Fruit fly (Drosophila melanogaster) whole organism, adult: ENCODE data around the gene mRpS33.
A peak's percentile ranks its signal among the peaks of the same experiment; 100 is the strongest.

Source experiments
- CG11617 ChIP-seq: fragments of 200-800 bp; sonication (Bioruptor generic); optimal IDR thresholded peaks from 2 replicates; lab custom pipeline; 2017; ENCODE audit warnings: mild to moderate bottlenecking, missing biosample characterization, missing genetic modification reagents, missing genetic modification characterization
- CG12768 ChIP-seq: fragments of 200-800 bp; sonication (Bioruptor generic); optimal IDR thresholded peaks from 2 replicates; lab custom pipeline; 2017; ENCODE audit warnings: missing biosample characterization, missing genetic modification characterization, mild to moderate bottlenecking, moderate library complexity, missing genetic modification reagents
- CG14711 ChIP-seq: fragments of 200-800 bp; sonication (Bioruptor generic); optimal IDR thresholded peaks from 2 replicates; lab custom pipeline; 2018; ENCODE audit warnings: missing biosample characterization, mild to moderate bottlenecking, missing genetic modification characterization, moderate library complexity
- CG1620 ChIP-seq: fragments of 200-800 bp; sonication (Bioruptor generic); optimal IDR thresholded peaks from 2 replicates; lab custom pipeline; 2016; ENCODE audit warnings: missing biosample characterization, missing genetic modification characterization
- CG33017 ChIP-seq: fragments of 200-800 bp; sonication (Bioruptor generic); optimal IDR thresholded peaks from 2 replicates; lab custom pipeline; 2018; ENCODE audit warnings: missing biosample characterization, mild to moderate bottlenecking, missing genetic modification characterization, moderate library complexity
- CG5204 ChIP-seq: fragments of 200-800 bp; sonication (Bioruptor generic); optimal IDR thresholded peaks from 2 replicates; lab custom pipeline; 2016; ENCODE audit warnings: missing biosample characterization, missing genetic modification characterization
- CG7045 ChIP-seq: fragments of 200-800 bp; sonication (Bioruptor generic); optimal IDR thresholded peaks from 2 replicates; lab custom pipeline; 2017; ENCODE audit warnings: missing biosample characterization, mild to moderate bottlenecking, missing genetic modification characterization
- CG7101 ChIP-seq: fragments of 200-800 bp; sonication (Bioruptor generic); optimal IDR thresholded peaks from 2 replicates; lab custom pipeline; 2018; ENCODE audit warnings: missing biosample characterization, mild to moderate bottlenecking, missing genetic modification characterization, moderate library complexity
- Clk ChIP-seq: fragments of 200-800 bp; sonication (Bioruptor generic); optimal IDR thresholded peaks from 2 replicates; lab custom pipeline; 2017; ENCODE audit warnings: missing biosample characterization, missing genetic modification characterization
- Crg-1 ChIP-seq: fragments of 200-800 bp; sonication (Bioruptor generic); optimal IDR thresholded peaks from 2 replicates; lab custom pipeline; 2016; ENCODE audit warnings: missing biosample characterization, missing genetic modification characterization
- Hr96 ChIP-seq: fragments of 200-800 bp; sonication (Bioruptor generic); optimal IDR thresholded peaks from 2 replicates; lab custom pipeline; 2016; ENCODE audit warnings: missing biosample characterization, missing genetic modification characterization
- Mnt ChIP-seq: fragments of 200-800 bp; sonication (Bioruptor generic); optimal IDR thresholded peaks from 2 replicates; lab custom pipeline; 2016; ENCODE audit warnings: missing biosample characterization, mild to moderate bottlenecking, missing genetic modification characterization
- bab1 ChIP-seq: fragments of 200-800 bp; sonication (Bioruptor generic); optimal IDR thresholded peaks from 3 replicates; lab custom pipeline; 2019; ENCODE audit warnings: missing biosample characterization, mild to moderate bottlenecking, missing genetic modification characterization, moderate library complexity
- cic ChIP-seq: fragments of 200-800 bp; sonication (Bioruptor generic); optimal IDR thresholded peaks from 2 replicates; lab custom pipeline; 2017; ENCODE audit warnings: missing biosample characterization, mild to moderate bottlenecking, missing genetic modification characterization, moderate library complexity
- cnc ChIP-seq, 2 experiments: fragments of >200 bp; optimal IDR thresholded peaks; 2 replicates each; lab custom pipeline; 2017
- kay ChIP-seq: fragments of 200-800 bp; sonication (Bioruptor generic); peaks from one replicate; lab custom pipeline; 2016; ENCODE audit warnings: missing biosample characterization, missing genetic modification characterization, borderline replicate concordance
- ovo ChIP-seq: fragments of 200-800 bp; sonication (Bioruptor generic); optimal IDR thresholded peaks from 2 replicates; lab custom pipeline; 2016; ENCODE audit warnings: missing biosample characterization, missing genetic modification characterization
- pad ChIP-seq: fragments of 200-800 bp; sonication (Bioruptor generic); optimal IDR thresholded peaks from 3 replicates; lab custom pipeline; 2017; ENCODE audit warnings: missing biosample characterization, missing genetic modification characterization, mild to moderate bottlenecking, moderate library complexity, missing genetic modification reagents
- tj ChIP-seq: fragments of 200-800 bp; sonication (Bioruptor generic); optimal IDR thresholded peaks from 3 replicates; lab custom pipeline; 2017; ENCODE audit warnings: missing biosample characterization, mild to moderate bottlenecking, missing genetic modification characterization, moderate library complexity
- toe ChIP-seq: fragments of 200-800 bp; sonication (Bioruptor generic); optimal IDR thresholded peaks from 2 replicates; lab custom pipeline; 2016; ENCODE audit warnings: missing biosample characterization, missing genetic modification characterization

Gene mRpS33

DNA sequence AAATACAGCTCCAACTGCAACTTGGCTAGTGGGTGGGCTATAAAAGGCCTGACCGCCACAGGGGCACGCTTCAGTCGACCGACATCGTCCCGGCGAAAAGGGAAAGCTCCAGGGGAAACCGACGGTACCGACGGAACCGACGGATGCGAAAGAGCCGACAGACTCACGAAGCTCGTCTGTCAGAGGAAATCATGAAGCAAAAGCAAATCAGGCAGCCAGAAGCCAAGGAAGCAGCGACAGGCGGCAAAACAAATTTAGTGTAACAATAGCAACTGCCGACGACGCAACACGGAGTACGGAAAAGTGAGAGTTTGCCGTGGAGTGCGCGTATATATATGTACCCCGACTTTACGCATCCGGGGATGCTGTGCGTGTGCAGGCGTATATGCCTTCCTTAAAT lies 40.6 kb upstream of the mRpS33 start, which contains the start of gene Gyc89Db:
Gene Gyc89Db, plus strand, starts transcription at position 78 of the 400 bp plus-strand sequence.
- TF ChIP-seq Clk (GFP tag; lab: Kevin White, UChicago) (no peak), ovo (GFP tag; lab: Kevin White, UChicago) (no peak), CG11617 (GFP tag; lab: Kevin White, UChicago) (no peak), Hr96 (GFP tag; lab: Kevin White, UChicago) (no peak)

DNA sequence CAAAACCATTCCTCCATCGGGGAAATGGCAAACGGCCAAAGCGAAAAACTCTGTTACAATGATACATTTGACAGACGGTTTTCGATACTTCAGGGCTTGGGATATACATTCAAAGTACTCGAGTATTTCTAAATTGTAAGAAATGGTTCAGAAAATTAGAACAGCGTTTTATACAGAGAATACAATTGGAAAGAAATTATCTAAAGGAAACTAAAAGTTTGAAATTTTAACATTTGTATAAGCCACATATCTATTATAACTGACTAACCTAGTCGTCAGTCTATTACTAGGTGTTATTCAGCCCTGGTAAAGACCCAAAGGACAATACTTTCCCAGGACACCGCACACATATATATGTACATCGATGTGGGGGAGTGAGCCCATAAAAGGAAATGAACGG lies 40.1 kb upstream of the mRpS33 start:
- TF ChIP-seq Crg-1 (GFP tag; lab: Kevin White, UChicago) (no peak), CG33017 (tag; lab: Kevin White, UChicago) (no peak), CG14711 (tag; lab: Kevin White, UChicago) (no peak), Clk (GFP tag; lab: Kevin White, UChicago) (no peak), Hr96 (GFP tag; lab: Kevin White, UChicago) (no peak), CG7045 (GFP tag; lab: Kevin White, UChicago) (no peak), CG1620 (GFP tag; lab: Kevin White, UChicago) (no peak), cic (GFP tag; lab: Kevin White, UChicago) (no peak), CG5204 (GFP tag; lab: Kevin White, UChicago) (no peak), tj (GFP tag; lab: Kevin White, UChicago) (no peak), cnc (optimal IDR thresholded peaks at IDR 0.05; lab: Kevin White, UChicago) (no peak), kay (GFP tag; lab: Kevin White, UChicago) (no peak), toe (GFP tag; lab: Kevin White, UChicago) (no peak), Mnt (GFP tag; lab: Kevin White, UChicago) (no peak)

DNA sequence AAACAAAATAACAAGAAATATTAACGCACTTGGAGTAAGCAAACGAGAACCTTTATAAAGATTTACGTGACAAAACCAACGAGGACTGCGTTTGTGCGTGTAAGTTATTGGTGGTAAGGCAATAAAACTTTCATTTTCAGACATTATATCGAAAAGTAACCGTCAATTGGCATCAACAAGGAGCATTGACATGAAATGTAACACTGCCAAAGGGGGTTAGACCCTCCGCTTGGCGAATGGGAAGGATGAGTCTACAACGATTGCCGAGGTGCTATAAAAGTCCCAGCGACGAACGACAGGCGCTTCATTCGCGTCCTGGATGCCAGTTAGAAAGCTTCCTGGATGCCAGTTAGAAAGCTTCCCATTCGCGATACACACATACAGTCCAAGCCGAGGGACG lies 35.9 kb upstream of the mRpS33 start, which contains the start of gene Gyc89Da:
Gene Gyc89Da, plus strand, starts transcription at position 301 of the 400 bp plus-strand sequence.
- no peak for TF ChIP-seq kay (GFP tag; lab: Kevin White, UChicago)
- no peak for TF ChIP-seq ovo (GFP tag; lab: Kevin White, UChicago)
- no peak for TF ChIP-seq bab1
- no peak for TF ChIP-seq CG7045 (GFP tag; lab: Kevin White, UChicago)
- no peak for TF ChIP-seq Mnt (GFP tag; lab: Kevin White, UChicago)
- no peak for TF ChIP-seq Crg-1 (GFP tag; lab: Kevin White, UChicago)
- TF ChIP-seq Clk (GFP tag; lab: Kevin White, UChicago) = no peak
- no peak for TF ChIP-seq tj (GFP tag; lab: Kevin White, UChicago)
- no peak for TF ChIP-seq pad

DNA sequence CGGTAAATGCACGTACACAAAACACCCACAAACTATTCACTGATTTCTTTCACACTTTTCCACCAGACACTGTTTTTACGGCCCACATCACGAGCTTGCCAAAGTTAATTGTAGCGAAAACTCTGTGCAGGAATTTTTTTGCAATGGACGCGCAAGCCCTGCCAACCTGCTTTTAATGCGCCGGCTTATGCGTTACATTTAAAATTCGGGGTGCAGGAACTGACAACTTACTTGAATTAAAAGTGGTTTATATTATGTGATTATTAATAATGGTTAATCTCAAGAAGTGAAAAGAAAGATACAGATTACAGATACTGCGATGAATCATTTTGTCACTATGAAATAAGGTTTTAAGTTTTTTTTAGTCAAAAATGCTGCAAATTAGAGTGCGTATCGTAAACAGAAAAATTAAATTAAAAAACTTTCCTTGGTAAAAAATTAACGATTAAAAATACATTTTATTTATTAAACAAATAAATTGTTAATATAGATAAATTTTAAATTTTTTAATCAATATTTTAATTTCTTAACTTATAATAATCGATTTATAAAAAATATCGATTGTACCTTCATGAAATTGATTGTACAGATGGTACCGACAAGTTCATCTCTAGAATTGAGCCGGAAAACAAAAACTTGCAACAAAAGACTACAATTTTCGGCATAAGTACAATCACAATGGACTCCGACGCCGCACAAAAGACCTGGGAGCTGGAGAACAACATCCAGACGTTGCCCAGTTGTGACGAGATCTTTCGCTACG lies 33.3 kb upstream of the mRpS33 start, which contains the start of the genes CG42232 and CSN5:
Gene CG42232, minus strand, starts transcription at position 163 of the 763 bp plus-strand sequence.
Gene CSN5, plus strand, starts transcription at position 599 of the 763 bp plus-strand sequence.
- TF ChIP-seq kay (GFP tag; lab: Kevin White, UChicago) = no peak
- TF ChIP-seq CG33017 (tag; lab: Kevin White, UChicago) = no peak
- no peak for TF ChIP-seq cic (GFP tag; lab: Kevin White, UChicago)
- no peak for TF ChIP-seq Clk (GFP tag; lab: Kevin White, UChicago)
- peak; percentile 23 for TF ChIP-seq ovo (GFP tag; lab: Kevin White, UChicago)
- peak; percentile 68 for TF ChIP-seq toe (GFP tag; lab: Kevin White, UChicago)
- no peak for TF ChIP-seq Crg-1 (GFP tag; lab: Kevin White, UChicago)
- peak; percentile 31 for TF ChIP-seq Hr96 (GFP tag; lab: Kevin White, UChicago)
- TF ChIP-seq CG1620 (GFP tag; lab: Kevin White, UChicago) = peak; percentile 40
- peak; percentile 11 for TF ChIP-seq pad
- peak; percentile 53 for TF ChIP-seq CG5204 (GFP tag; lab: Kevin White, UChicago)
- TF ChIP-seq bab1 = peak; percentile 48
- peak; percentile 63 for TF ChIP-seq CG11617 (GFP tag; lab: Kevin White, UChicago)
- TF ChIP-seq cnc (optimal IDR thresholded peaks at IDR 0.05; lab: Kevin White, UChicago) = no peak
- TF ChIP-seq CG12768 (GFP tag; lab: Kevin White, UChicago) = peak; percentile 35
- peak; percentile 31 for TF ChIP-seq CG7045 (GFP tag; lab: Kevin White, UChicago)
- peak; percentile 49 for TF ChIP-seq CG14711 (tag; lab: Kevin White, UChicago)
- TF ChIP-seq tj (GFP tag; lab: Kevin White, UChicago) = peak; percentile 5
- peak; percentile 34 for TF ChIP-seq CG7101 (tag; lab: Kevin White, UChicago)
- TF ChIP-seq Mnt (GFP tag; lab: Kevin White, UChicago) = no peak

DNA sequence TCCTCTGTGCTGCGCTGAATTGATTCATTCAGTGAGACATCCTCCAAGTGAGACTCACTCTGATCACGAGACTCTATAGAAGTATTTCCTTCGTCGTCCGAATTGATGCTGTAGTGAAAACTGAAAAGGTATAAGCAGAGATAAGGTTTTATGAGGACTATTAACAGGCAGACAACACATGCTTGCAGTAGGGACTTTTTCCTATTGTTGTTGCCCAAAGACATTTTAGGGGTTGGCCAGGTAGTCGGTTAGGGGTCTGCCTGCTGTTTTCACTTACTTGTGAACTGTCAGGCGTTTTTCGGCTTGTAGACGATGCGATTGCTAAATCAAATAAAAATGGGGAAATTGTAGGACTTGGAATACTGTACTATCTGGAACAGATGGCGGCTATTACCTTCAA lies 32.2 kb upstream of the mRpS33 start:
- TF ChIP-seq CG14711 (tag; lab: Kevin White, UChicago) = no peak
- no peak for TF ChIP-seq CG33017 (tag; lab: Kevin White, UChicago)

DNA sequence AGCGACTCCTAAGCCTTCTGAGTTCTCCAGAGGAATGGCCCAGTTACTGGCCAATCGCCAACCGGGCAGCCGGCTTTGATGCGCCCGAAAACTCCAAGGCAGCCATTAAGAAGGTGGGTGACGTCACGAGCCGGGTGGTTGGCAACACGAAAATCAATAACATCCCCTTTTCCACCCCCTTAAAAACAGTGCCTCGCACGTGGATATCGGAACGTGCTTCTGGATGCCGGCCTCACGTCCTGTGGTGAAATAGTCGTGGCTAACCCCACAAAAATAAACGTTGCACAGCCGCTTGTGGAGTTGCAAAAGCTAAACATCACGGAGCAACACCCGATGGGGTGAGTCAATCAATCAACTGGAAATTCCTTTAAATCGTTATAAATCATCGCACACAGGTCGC lies 20.2 kb upstream of the mRpS33 start:
- TF ChIP-seq cnc (optimal IDR thresholded peaks at IDR 0.05; lab: Kevin White, UChicago) (no peak), CG12768 (GFP tag; lab: Kevin White, UChicago) (no peak), cic (GFP tag; lab: Kevin White, UChicago) (no peak), CG14711 (tag; lab: Kevin White, UChicago) (no peak), tj (GFP tag; lab: Kevin White, UChicago) (no peak), CG11617 (GFP tag; lab: Kevin White, UChicago) (no peak), Crg-1 (GFP tag; lab: Kevin White, UChicago) (no peak), CG33017 (tag; lab: Kevin White, UChicago) (no peak), kay (GFP tag; lab: Kevin White, UChicago) (no peak), toe (GFP tag; lab: Kevin White, UChicago) (no peak)
